Worm (Caenorhabditis elegans): ENCODE results near the gene spd-3.

DNA sequence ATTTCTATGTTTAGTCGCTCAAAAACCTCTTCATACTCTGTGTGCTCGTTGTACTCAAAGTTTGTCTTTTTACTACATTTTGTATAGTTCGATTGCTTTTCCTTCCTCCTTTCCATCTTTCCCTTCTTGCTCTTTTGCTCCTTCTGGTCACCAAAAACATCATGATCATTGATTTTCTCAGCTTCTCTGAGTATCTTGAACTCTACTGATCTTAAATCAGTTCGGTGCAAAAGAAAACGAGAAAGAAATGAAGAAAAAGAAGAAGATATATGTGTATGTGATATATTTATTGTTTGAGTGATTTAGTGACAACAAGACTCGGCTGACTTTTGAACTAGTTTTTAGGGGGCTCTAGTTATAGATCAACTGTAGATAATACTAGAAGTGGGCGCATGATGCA lies 12.4 kb upstream of the spd-3 start:
- no peak for TF ChIP-seq W03F9.2 (tag; optimal IDR thresholded peaks at IDR 0.05)
- TF ChIP-seq him-1 (tag; optimal IDR thresholded peaks at IDR 0.05): no peak
- no peak for TF ChIP-seq dao-5 (tag; optimal IDR thresholded peaks at IDR 0.05)

Measured in whole organism, L4/young adult.